Fruit fly (Drosophila melanogaster) whole organism, embryonic: ENCODE data around the gene Pex7.

Source experiments
- Atf-2 ChIP-seq: fragments of 200-800 bp; sonication (Bioruptor generic); optimal IDR thresholded peaks from 2 replicates; lab custom pipeline; 2016; ENCODE audit warnings: missing biosample characterization, missing genetic modification characterization
- CG11247 ChIP-seq: fragments of 200-800 bp; sonication (Bioruptor generic); IDR thresholded peaks from 2 replicates; pipeline ENCODE4 v1.3.6; 2022; ENCODE audit warnings: missing biosample characterization, missing genetic modification characterization
- CG1233 ChIP-seq: fragments of 200-800 bp; sonication (Bioruptor generic); optimal IDR thresholded peaks from 4 replicates; lab custom pipeline; 2018; ENCODE audit warnings: missing biosample characterization, mild to moderate bottlenecking, missing genetic modification characterization
- CG13775 ChIP-seq: fragments of 200-800 bp; sonication (Bioruptor generic); optimal IDR thresholded peaks from 3 replicates; lab custom pipeline; 2017; ENCODE audit warnings: missing biosample characterization, mild to moderate bottlenecking, missing genetic modification characterization
- CG17359 ChIP-seq: fragments of 200-800 bp; sonication (Bioruptor generic); optimal IDR thresholded peaks from 3 replicates; lab custom pipeline; 2018; ENCODE audit warnings: missing biosample characterization, mild to moderate bottlenecking, missing genetic modification characterization, moderate library complexity
- CG17385 ChIP-seq: fragments of 200-800 bp; sonication (Bioruptor generic); optimal IDR thresholded peaks from 3 replicates; lab custom pipeline; 2018; ENCODE audit warnings: missing biosample characterization, mild to moderate bottlenecking, missing genetic modification characterization
- CG30020 ChIP-seq: fragments of 200-800 bp; optimal IDR thresholded peaks from 2 replicates; lab custom pipeline; 2019; ENCODE audit warnings: missing biosample characterization, mild to moderate bottlenecking, missing genetic modification characterization, moderate library complexity
- CG31365 ChIP-seq: fragments of 200-800 bp; sonication (Bioruptor generic); optimal IDR thresholded peaks from 2 replicates; lab custom pipeline; 2018; ENCODE audit warnings: missing biosample characterization, mild to moderate bottlenecking, missing genetic modification characterization
- CG4360 ChIP-seq: fragments of 200-800 bp; sonication (Bioruptor generic); IDR thresholded peaks from 2 replicates; pipeline ENCODE4 v1.3.6; 2022; ENCODE audit warnings: missing biosample characterization, missing genetic modification characterization
- CG4854 ChIP-seq: fragments of 200-800 bp; sonication (Bioruptor generic); optimal IDR thresholded peaks from 2 replicates; lab custom pipeline; 2016; ENCODE audit warnings: missing biosample characterization, missing genetic modification characterization, inconsistent platforms
- CG5245 ChIP-seq: fragments of 200-800 bp; sonication (Bioruptor generic); optimal IDR thresholded peaks from 3 replicates; lab custom pipeline; 2016; ENCODE audit warnings: missing biosample characterization, missing genetic modification characterization
- CG8281 ChIP-seq: fragments of 200-800 bp; sonication (Bioruptor generic); optimal IDR thresholded peaks from 2 replicates; lab custom pipeline; 2018; ENCODE audit warnings: missing biosample characterization, mild to moderate bottlenecking, missing genetic modification characterization, moderate library complexity
- CG8359 ChIP-seq: fragments of 200-800 bp; sonication (Bioruptor generic); optimal IDR thresholded peaks from 2 replicates; lab custom pipeline; 2017; ENCODE audit warnings: missing biosample characterization, mild to moderate bottlenecking, missing genetic modification characterization, borderline replicate concordance
- CG8924 ChIP-seq: fragments of 200-800 bp; optimal IDR thresholded peaks from 3 replicates; lab custom pipeline; 2019; ENCODE audit warnings: missing biosample characterization, mild to moderate bottlenecking, missing genetic modification characterization, moderate library complexity
- Dip2 ChIP-seq: fragments of 200-800 bp; sonication (Bioruptor generic); IDR thresholded peaks from 2 replicates; pipeline ENCODE4 v1.3.6; 2022; ENCODE audit warnings: missing biosample characterization, missing genetic modification characterization
- Doc3 ChIP-seq: fragments of 200-800 bp; sonication (Bioruptor generic); IDR thresholded peaks from 3 replicates; pipeline ENCODE4 v1.3.6; 2022; ENCODE audit warnings: missing biosample characterization, missing genetic modification characterization; ENCODE audit not compliant: partially characterized antibody
- Eip74EF ChIP-seq, 2 experiments: fragments of 200-800 bp in 1 of 2; fragments of >200 bp in 1 of 2; sonication (Bioruptor generic) in 1 of 2; optimal IDR thresholded peaks; 2 replicates each; lab custom pipeline; 2017 to 2019; ENCODE audit warnings: missing biosample characterization in 2 of 2, missing genetic modification characterization in 2 of 2, mild to moderate bottlenecking in 1 of 2, moderate library complexity in 1 of 2
- Ets65A ChIP-seq: fragments of 200-800 bp; sonication (Bioruptor generic); peaks from one replicate; lab custom pipeline; 2016; ENCODE audit warnings: missing biosample characterization, missing genetic modification characterization
- Ets97D ChIP-seq: fragments of 200-800 bp; sonication (Bioruptor generic); optimal IDR thresholded peaks from 3 replicates; lab custom pipeline; 2016; ENCODE audit warnings: missing biosample characterization, missing genetic modification characterization
- Hmr ChIP-seq: fragments of 200-800 bp; sonication (Bioruptor generic); optimal IDR thresholded peaks from 3 replicates; lab custom pipeline; 2017; ENCODE audit warnings: mild to moderate bottlenecking, missing biosample characterization, missing genetic modification reagents, missing genetic modification characterization
- MESR4 ChIP-seq: fragments of 200-800 bp; sonication (Bioruptor generic); optimal IDR thresholded peaks from 2 replicates; lab custom pipeline; 2018; ENCODE audit warnings: missing biosample characterization, mild to moderate bottlenecking, missing genetic modification characterization, moderate library complexity
- Nf-YC ChIP-seq: fragments of 200-800 bp; optimal IDR thresholded peaks from 3 replicates; lab custom pipeline; 2019; ENCODE audit warnings: missing biosample characterization, mild to moderate bottlenecking, missing genetic modification characterization, moderate library complexity
- Side ChIP-seq: fragments of 200-800 bp; sonication (Bioruptor generic); optimal IDR thresholded peaks from 2 replicates; lab custom pipeline; 2016; ENCODE audit warnings: missing biosample characterization, missing genetic modification characterization
- Sry-β ChIP-seq: fragments of 200-800 bp; sonication (Bioruptor generic); optimal IDR thresholded peaks from 2 replicates; lab custom pipeline; 2018; ENCODE audit warnings: missing biosample characterization, mild to moderate bottlenecking, missing genetic modification characterization, moderate library complexity
- ab ChIP-seq: fragments of 200-800 bp; sonication (Bioruptor generic); optimal IDR thresholded peaks from 2 replicates; lab custom pipeline; 2016; ENCODE audit warnings: missing biosample characterization, missing genetic modification characterization
- al ChIP-seq: fragments of 200-800 bp; sonication (Bioruptor generic); IDR thresholded peaks from 2 replicates; pipeline ENCODE4 v1.3.6; 2022; ENCODE audit warnings: missing biosample characterization, missing genetic modification characterization
- ara ChIP-seq: fragments of 200-800 bp; sonication (Bioruptor generic); IDR thresholded peaks from 2 replicates; pipeline ENCODE4 v1.3.6; 2022; ENCODE audit warnings: missing biosample characterization, missing genetic modification characterization
- cas ChIP-seq: fragments of 200-800 bp; sonication (Bioruptor generic); IDR thresholded peaks from 2 replicates; pipeline ENCODE4 v1.3.6; 2022; ENCODE audit warnings: missing biosample characterization, missing genetic modification characterization
- chinmo ChIP-seq: fragments of 200-800 bp; sonication (Bioruptor generic); IDR thresholded peaks from 4 replicates; pipeline ENCODE4 v1.3.6; 2022; ENCODE audit warnings: missing biosample characterization, missing genetic modification characterization; ENCODE audit not compliant: partially characterized antibody
- dpn ChIP-seq, 2 experiments: fragments of 200-800 bp; sonication (Bioruptor generic); optimal IDR thresholded peaks; 3 replicates each; lab custom pipeline; 2016; ENCODE audit warnings: missing biosample characterization in 2 of 2, missing genetic modification characterization in 2 of 2
- emc ChIP-seq: fragments of 200-800 bp; sonication (Bioruptor generic); optimal IDR thresholded peaks from 2 replicates; lab custom pipeline; 2016; ENCODE audit warnings: missing biosample characterization, missing genetic modification characterization
- fd3F ChIP-seq: fragments of 200-800 bp; sonication (Bioruptor generic); optimal IDR thresholded peaks from 2 replicates; lab custom pipeline; 2018; ENCODE audit warnings: missing biosample characterization, mild to moderate bottlenecking, missing genetic modification characterization, moderate library complexity
- fu2 ChIP-seq: fragments of 200-800 bp; sonication (Bioruptor generic); optimal IDR thresholded peaks from 2 replicates; lab custom pipeline; 2016; ENCODE audit warnings: missing biosample characterization, missing genetic modification characterization
- ham ChIP-seq: fragments of 200-800 bp; sonication (Bioruptor generic); IDR thresholded peaks from 2 replicates; pipeline ENCODE4 v1.3.6; 2022; ENCODE audit warnings: missing biosample characterization, missing genetic modification characterization
- lbe ChIP-seq: fragments of 200-800 bp; sonication (Bioruptor generic); optimal IDR thresholded peaks from 2 replicates; lab custom pipeline; 2016; ENCODE audit warnings: missing biosample characterization, mild to moderate bottlenecking, missing genetic modification characterization
- lov ChIP-seq, 2 experiments: fragments of 200-800 bp in 1 of 2; fragments of >200 bp in 1 of 2; sonication (Bioruptor generic) in 1 of 2; IDR thresholded peaks in 1 of 2; optimal IDR thresholded peaks in 1 of 2; 2 replicates in 1 of 2; 3 replicates in 1 of 2; pipeline versions ENCODE4 v1.3.6 to Lab custom; 2017 to 2022; ENCODE audit warnings: missing biosample characterization in 1 of 2, missing genetic modification characterization in 1 of 2
- nau ChIP-seq: fragments of 200-800 bp; sonication (Bioruptor generic); optimal IDR thresholded peaks from 3 replicates; lab custom pipeline; 2017; ENCODE audit warnings: missing biosample characterization, mild to moderate bottlenecking, missing genetic modification characterization, missing genetic modification reagents
- onecut ChIP-seq: fragments of 200-800 bp; sonication (Bioruptor generic); IDR thresholded peaks from 2 replicates; pipeline ENCODE4 v1.3.6; 2022; ENCODE audit warnings: missing biosample characterization, missing genetic modification characterization
- otp ChIP-seq: fragments of 200-800 bp; sonication (Bioruptor generic); IDR thresholded peaks from 3 replicates; pipeline ENCODE4, ENCODE4 v1.3.6; 2022; ENCODE audit warnings: missing biosample characterization, missing genetic modification characterization
- peb ChIP-seq: fragments of 200-800 bp; sonication (Bioruptor generic); IDR thresholded peaks from 2 replicates; pipeline ENCODE4 v1.3.6; 2022; ENCODE audit warnings: missing biosample characterization, missing genetic modification characterization
- prd ChIP-seq, 3 experiments: fragments of >200 bp in 2 of 3; fragments of 200-800 bp in 1 of 3; sonication (Bioruptor generic) in 1 of 3; optimal IDR thresholded peaks in 2 of 3; IDR thresholded peaks in 1 of 3; 2 replicates in 2 of 3; 3 replicates in 1 of 3; pipeline versions ENCODE4 v1.3.6 to Lab custom; 2017 to 2022; ENCODE audit warnings: missing biosample characterization in 1 of 3, missing genetic modification characterization in 1 of 3
- sim ChIP-seq: fragments of 200-800 bp; sonication (Bioruptor generic); IDR thresholded peaks from 2 replicates; pipeline ENCODE4 v1.3.6; 2022; ENCODE audit warnings: missing biosample characterization, missing genetic modification characterization
- sna ChIP-seq: fragments of 200-800 bp; sonication (Bioruptor generic); IDR thresholded peaks from 2 replicates; pipeline ENCODE4 v1.3.6; 2022; ENCODE audit warnings: missing biosample characterization, missing genetic modification characterization; ENCODE audit not compliant: partially characterized antibody
- so ChIP-seq: fragments of 200-800 bp; sonication (Bioruptor generic); IDR thresholded peaks from 3 replicates; pipeline ENCODE4 v1.3.6; 2022; ENCODE audit warnings: missing biosample characterization, missing genetic modification characterization
- sob ChIP-seq: fragments of 200-800 bp; sonication (Bioruptor generic); IDR thresholded peaks from 2 replicates; pipeline ENCODE4 v1.3.6; 2022; ENCODE audit warnings: missing biosample characterization, missing genetic modification characterization
- sqz ChIP-seq: fragments of 200-800 bp; sonication (Bioruptor generic); optimal IDR thresholded peaks from 3 replicates; lab custom pipeline; 2018; ENCODE audit warnings: missing biosample characterization, mild to moderate bottlenecking, missing genetic modification characterization
- trem ChIP-seq: fragments of 200-800 bp; optimal IDR thresholded peaks from 3 replicates; lab custom pipeline; 2019; ENCODE audit warnings: missing biosample characterization, mild to moderate bottlenecking, missing genetic modification characterization, moderate library complexity
- z ChIP-seq: fragments of 200-800 bp; sonication (Bioruptor generic); IDR thresholded peaks from 3 replicates; pipeline ENCODE4 v1.3.6; 2022; ENCODE audit warnings: missing biosample characterization, missing genetic modification characterization
- zfh1 ChIP-seq: fragments of 200-800 bp; sonication (Bioruptor generic); IDR thresholded peaks from 3 replicates; pipeline ENCODE4 v1.3.6; 2022; ENCODE audit warnings: missing biosample characterization, missing genetic modification characterization

Gene Pex7

dm6 chr3L:8696487-8696954 lies 49.6 kb downstream of the Pex7 start (continued):
- no peak for TF ChIP-seq Doc3 (GFP tag; lab: Robert Waterston, UW)
- TF ChIP-seq chinmo (GFP tag; lab: Robert Waterston, UW) = peak; percentile 95
- peak; percentile 13; the same call in 1 of the 2 replicates for TF ChIP-seq al (GFP tag; lab: Robert Waterston, UW)
- TF ChIP-seq Sry-β = peak; percentile 61
- TF ChIP-seq CG8924 (tag; lab: Kevin White, UChicago) = peak; percentile 37
- no peak for TF ChIP-seq Ets97D (GFP tag; lab: Kevin White, UChicago)
- peak; percentile 74 for TF ChIP-seq CG8281
- peak; percentile 68 for TF ChIP-seq lbe (GFP tag; lab: Kevin White, UChicago)
- TF ChIP-seq trem (tag; lab: Kevin White, UChicago) = peak; percentile 1
- TF ChIP-seq Eip74EF (GFP tag; optimal IDR thresholded peaks at IDR 0.05; lab: Kevin White, UChicago) = peak in 1 of 2 experiments; percentile 57
- TF ChIP-seq Hmr (GFP tag; lab: Kevin White, UChicago) = peak; percentile 84
- TF ChIP-seq CG8359 (GFP tag; lab: Kevin White, UChicago) = peak; percentile 56
- TF ChIP-seq zfh1 = peak; percentile 62; the same call in 2 of the 3 replicates
- TF ChIP-seq sqz (GFP tag; lab: Kevin White, UChicago) = peak; percentile 48
- TF ChIP-seq fu2 (GFP tag; lab: Kevin White, UChicago) = no peak
- TF ChIP-seq Dip2 (GFP tag; lab: Robert Waterston, UW) = no peak
- peak; percentile 44; the same call in 1 of the 2 replicates for TF ChIP-seq ara (GFP tag; lab: Robert Waterston, UW)
- TF ChIP-seq Side (GFP tag; lab: Kevin White, UChicago) = peak; percentile 40
- peak; percentile 5 for TF ChIP-seq CG4854
- TF ChIP-seq Atf-2 (GFP tag; lab: Kevin White, UChicago) = no peak
- TF ChIP-seq fd3F (GFP tag; lab: Kevin White, UChicago) = peak; percentile 48
- TF ChIP-seq emc (GFP tag; lab: Kevin White, UChicago) = no peak
- peak; percentile 63; the same call in 1 of the 3 replicates for TF ChIP-seq z (GFP tag; lab: Robert Waterston, UW)
- peak; percentile 77 for TF ChIP-seq CG1233 (GFP tag; lab: Kevin White, UChicago)
- TF ChIP-seq lov (optimal IDR thresholded peaks at IDR 0.05; lab: Kevin White, UChicago) = no peak
- TF ChIP-seq lov (GFP tag; IDR thresholded peaks at IDR 0.05; lab: Robert Waterston, UW) = 0 out of 3 replicates have a peak, but pooled peaks have one; percentile 25
- no peak for TF ChIP-seq CG30020 (tag; lab: Kevin White, UChicago)
- no peak for TF ChIP-seq CG5245 (GFP tag; lab: Kevin White, UChicago)
- peak; percentile 59 for TF ChIP-seq Nf-YC (tag; lab: Kevin White, UChicago)
- peak; percentile 23; the same call in 1 of the 2 replicates for TF ChIP-seq peb
- TF ChIP-seq dpn (GFP tag; optimal IDR thresholded peaks at IDR 0.05; lab: Kevin White, UChicago) = peak; percentile 37
- TF ChIP-seq CG11247 (GFP tag; lab: Robert Waterston, UW) = 0 out of 2 replicates have a peak, but pooled peaks have one; percentile 12
- peak; percentile 33 for TF ChIP-seq CG13775
- TF ChIP-seq ab = peak; percentile 16
- peak; percentile 32; the same call in 1 of the 2 replicates for TF ChIP-seq ham
- TF ChIP-seq sob (GFP tag; lab: Robert Waterston, UW) = peak; percentile 74
- TF ChIP-seq CG17359 (tag; lab: Kevin White, UChicago) = peak; percentile 76
- no peak for TF ChIP-seq sna (GFP tag; lab: Robert Waterston, UW)
- peak; percentile 74; the same call in 2 of the 3 replicates for TF ChIP-seq so (GFP tag; lab: Robert Waterston, UW)
- TF ChIP-seq onecut = peak; percentile 68
- TF ChIP-seq CG31365 (tag; lab: Kevin White, UChicago) = peak; percentile 22
- peak; percentile 44 for TF ChIP-seq CG4360
- peak; percentile 63 for TF ChIP-seq Ets65A (GFP tag; lab: Kevin White, UChicago)
- TF ChIP-seq cas (GFP tag; lab: Robert Waterston, UW) = no peak
- no peak; the same call in 1 of the 2 replicates for TF ChIP-seq sim (GFP tag; lab: Robert Waterston, UW)
- TF ChIP-seq otp (GFP tag; lab: Robert Waterston, UW) = peak; percentile 63
- no peak for TF ChIP-seq prd (optimal IDR thresholded peaks at IDR 0.05; lab: Kevin White, UChicago)
- peak; percentile 40; the same call in 1 of the 3 replicates for TF ChIP-seq prd (GFP tag; IDR thresholded peaks at IDR 0.05; lab: Robert Waterston, UW)
- TF ChIP-seq nau = peak; percentile 80
- peak; percentile 58 for TF ChIP-seq CG17385 (GFP tag; lab: Kevin White, UChicago)
- TF ChIP-seq MESR4 (GFP tag; lab: Kevin White, UChicago) = no peak
